Worm (Caenorhabditis elegans): Measurements from ENCODE around the gene ins-16.

Gene ins-16

DNA sequence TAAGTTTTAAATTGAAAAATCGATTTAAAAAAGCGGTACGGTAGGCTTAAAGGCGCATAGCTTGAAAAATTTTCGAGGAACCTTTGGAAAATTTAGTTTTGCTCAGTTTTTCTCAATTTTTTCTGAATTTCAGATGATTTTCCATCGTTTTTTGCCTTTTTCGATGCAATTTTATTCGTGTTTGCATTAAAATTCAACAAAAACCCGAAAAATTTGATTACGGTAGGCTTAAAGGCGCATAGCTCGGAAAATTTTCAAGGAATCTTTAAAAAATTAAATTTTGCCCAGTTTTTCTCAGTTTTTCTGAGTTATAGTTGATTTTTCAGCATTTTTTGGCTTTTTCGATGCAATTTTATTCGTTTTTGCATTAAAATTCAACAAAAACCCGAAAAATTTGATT is 40.6 kb upstream of the ins-16 start:
- TF ChIP-seq elt-3 (tag; optimal IDR thresholded peaks at IDR 0.05) (no peak), nhr-84 (tag; optimal IDR thresholded peaks at IDR 0.05) (no peak), ceh-8 (GFP tag; optimal IDR thresholded peaks at IDR 0.05) (no peak), fkh-10 (GFP tag; optimal IDR thresholded peaks at IDR 0.05) (no peak), irx-1 (tag; optimal IDR thresholded peaks at IDR 0.05) (no peak), sox-4 (tag; optimal IDR thresholded peaks at IDR 0.05) (no peak), C04F5.9 (tag; optimal IDR thresholded peaks at IDR 0.05) (no peak), ceh-90 (tag; optimal IDR thresholded peaks at IDR 0.05) (no peak), pax-3 (tag; optimal IDR thresholded peaks at IDR 0.05) (no peak)

- TF ChIP-seq lsy-2 (tag; optimal IDR thresholded peaks at IDR 0.05) = peak; percentile 78 to 81
- TF ChIP-seq hpl-2 (GFP tag; optimal IDR thresholded peaks at IDR 0.05) = no peak
- TF ChIP-seq tbx-2 (tag; optimal IDR thresholded peaks at IDR 0.05) = peak; percentile 79
- TF ChIP-seq tlp-1 (tag; optimal IDR thresholded peaks at IDR 0.05) = no peak
- TF ChIP-seq mab-9 (GFP tag; IDR thresholded peaks at IDR 0.05) = peak; percentile 74
- TF ChIP-seq zag-1 (tag; optimal IDR thresholded peaks at IDR 0.05) = peak; percentile 34
- no peak for TF ChIP-seq pag-3 (tag; optimal IDR thresholded peaks at IDR 0.05; ENCODE audit: borderline replicate concordance, insufficient read depth)
- TF ChIP-seq sptf-1 (tag; optimal IDR thresholded peaks at IDR 0.05) = no peak
- TF ChIP-seq ceh-88 (GFP tag; IDR thresholded peaks at IDR 0.05) = no peak; the same call in 1 of the 2 replicates
- TF ChIP-seq nhr-19 (GFP tag; conservative IDR thresholded peaks at IDR 0.05) = peak; percentile 67
- TF ChIP-seq ztf-11 (tag; optimal IDR thresholded peaks at IDR 0.05) = peak in 1 of 2 experiments; percentile 54
- peak; percentile 83 for TF ChIP-seq unc-86 (tag; optimal IDR thresholded peaks at IDR 0.05)
- no peak for TF ChIP-seq zip-4 (GFP tag; optimal IDR thresholded peaks at IDR 0.05)
- TF ChIP-seq alr-1 (tag; optimal IDR thresholded peaks at IDR 0.05; ENCODE audit: borderline replicate concordance) = no peak
- peak; percentile 67 for TF ChIP-seq grh-1 (GFP tag; IDR thresholded peaks at IDR 0.05)
- TF ChIP-seq nhr-71 (tag; optimal IDR thresholded peaks at IDR 0.05) = peak; percentile 92
- TF ChIP-seq C34B4.2 (tag; optimal IDR thresholded peaks at IDR 0.05) = no peak
- no peak for TF ChIP-seq nhr-28 (tag; optimal IDR thresholded peaks at IDR 0.05)
- TF ChIP-seq lin-35 (GFP tag; optimal IDR thresholded peaks at IDR 0.05) = peak; percentile 69 to 74
- no peak for TF ChIP-seq nhr-84 (tag; optimal IDR thresholded peaks at IDR 0.05)
- TF ChIP-seq ceh-82 (tag; optimal IDR thresholded peaks at IDR 0.05) = peak; percentile 56 to 74 (median 60)
- peak; percentile 54 for TF ChIP-seq C16A3.4 (tag; optimal IDR thresholded peaks at IDR 0.05)
- TF ChIP-seq nhr-47 (tag; optimal IDR thresholded peaks at IDR 0.05) = peak; percentile 89
- peak; percentile 30 for TF ChIP-seq pax-3 (tag; optimal IDR thresholded peaks at IDR 0.05)
- no peak for TF ChIP-seq vab-15 (tag; optimal IDR thresholded peaks at IDR 0.05)
- TF ChIP-seq lin-14 (GFP tag; optimal IDR thresholded peaks at IDR 0.05) = peak; percentile 95
- peak; percentile 26 to 66 (median 58) for TF ChIP-seq dpl-1 (GFP tag; optimal IDR thresholded peaks at IDR 0.05)
- no peak for TF ChIP-seq pqm-1 (tag; optimal IDR thresholded peaks at IDR 0.05)
- peak; percentile 93 for TF ChIP-seq fkh-10 (GFP tag; optimal IDR thresholded peaks at IDR 0.05)
- no peak for TF ChIP-seq nhr-12 (tag; optimal IDR thresholded peaks at IDR 0.05)
- no peak for TF ChIP-seq unc-130 (tag; optimal IDR thresholded peaks at IDR 0.05)
- peak; percentile 49 for TF ChIP-seq skn-1 (tag; optimal IDR thresholded peaks at IDR 0.05)
- peak; percentile 86 for TF ChIP-seq ces-1 (GFP tag; optimal IDR thresholded peaks at IDR 0.05)
- no peak for TF ChIP-seq C04F5.9 (tag; optimal IDR thresholded peaks at IDR 0.05)
- TF ChIP-seq hlh-4 (tag; optimal IDR thresholded peaks at IDR 0.05) = no peak
- peak; percentile 1 for TF ChIP-seq mef-2 (tag; optimal IDR thresholded peaks at IDR 0.05)
- no peak for TF ChIP-seq rnt-1 (tag; optimal IDR thresholded peaks at IDR 0.05)
- TF ChIP-seq blmp-1 (tag; optimal IDR thresholded peaks at IDR 0.05) = no peak
- TF ChIP-seq ama-1 (optimal IDR thresholded peaks at IDR 0.05) = no peak
- TF ChIP-seq unc-98 (GFP tag; IDR thresholded peaks at IDR 0.05) = no peak
- no peak for TF ChIP-seq unc-62 (GFP tag; optimal IDR thresholded peaks at IDR 0.05)
- peak; percentile 43 for TF ChIP-seq sup-37 (GFP tag; optimal IDR thresholded peaks at IDR 0.05)
- peak; percentile 91 for TF ChIP-seq nhr-85 (tag)
- peak; percentile 81 to 90 for TF ChIP-seq efl-1 (optimal IDR thresholded peaks at IDR 0.05)
- TF ChIP-seq efl-1 (GFP tag; optimal IDR thresholded peaks at IDR 0.05 in 1 of 2) = peak; percentile 58 to 94
- TF ChIP-seq egl-27 (tag; optimal IDR thresholded peaks at IDR 0.05) = peak in 1 of 2 experiments; percentile 53
- no peak for TF ChIP-seq ceh-90 (tag; optimal IDR thresholded peaks at IDR 0.05)
Observed at ce11 chrIII:2100842-2101241, 40.1 kb upstream of the ins-16 start.

All from whole organism, L1 larva.